Worm (Caenorhabditis elegans) whole organism, L1 larva: Measurements from ENCODE around the gene nspa-10.
"Not testable (repeated sequence)": the region's sequence is repeated elsewhere in the genome, so short reads cannot be mapped to it uniquely, and the experiment has no call there.

ENCODE experiments used
- C04F5.9 ChIP-seq: sonication (generic microtip); optimal IDR thresholded peaks from 2 replicates; lab custom pipeline; 2016; ENCODE audit warnings: missing genetic modification characterization, missing compliant biosample characterization
- C34B4.2 ChIP-seq: sonication (generic microtip); optimal IDR thresholded peaks from 2 replicates; lab custom pipeline; 2017; ENCODE audit warnings: mild to moderate bottlenecking, missing genetic modification characterization, missing compliant biosample characterization
- Y116A8C.19 ChIP-seq: sonication (generic microtip); optimal IDR thresholded peaks from 2 replicates; lab custom pipeline; 2016; ENCODE audit warnings: missing compliant biosample characterization, missing genetic modification characterization, borderline replicate concordance
- aly-2 ChIP-seq: fragments of 150-350 bp; optimal IDR thresholded peaks from 2 replicates; lab custom pipeline; 2014; ENCODE audit warnings: missing biosample characterization, missing genetic modification characterization
- ama-1 ChIP-seq: fragments of 150-350 bp; optimal IDR thresholded peaks from 2 replicates; lab custom pipeline; 2014
- blmp-1 ChIP-seq: fragments of 150-350 bp; optimal IDR thresholded peaks from 2 replicates; lab custom pipeline; 2014; ENCODE audit warnings: missing biosample characterization, missing genetic modification characterization
- ceh-8 ChIP-seq: fragments of 200-800 bp; sonication (Bioruptor generic); optimal IDR thresholded peaks from 2 replicates; lab custom pipeline; 2018; ENCODE audit warnings: mild to moderate bottlenecking, missing genetic modification characterization, moderate library complexity, missing compliant biosample characterization
- ceh-82 ChIP-seq, 3 experiments: fragments of 150-350 bp in 1 of 3; sonication (generic microtip) in 2 of 3; optimal IDR thresholded peaks; 2 replicates each; lab custom pipeline; 2014 to 2017; ENCODE audit warnings: missing biosample characterization in 3 of 3, missing genetic modification characterization in 3 of 3
- ceh-88 ChIP-seq: fragments of 200-800 bp; sonication (Bioruptor generic); IDR thresholded peaks from 2 replicates; pipeline ENCODE4 v1.3.6; 2022; ENCODE audit warnings: missing genetic modification characterization, missing compliant biosample characterization
- dsc-1 ChIP-seq: sonication (generic microtip); optimal IDR thresholded peaks from 2 replicates; lab custom pipeline; 2016; ENCODE audit warnings: mild to moderate bottlenecking, missing genetic modification characterization, missing compliant biosample characterization
- efl-3 ChIP-seq: fragments of 200-800 bp; sonication (Bioruptor generic); optimal IDR thresholded peaks from 2 replicates; lab custom pipeline; 2018; ENCODE audit warnings: mild to moderate bottlenecking, missing genetic modification characterization, missing compliant biosample characterization
- egl-27 ChIP-seq, 2 experiments: fragments of 150-350 bp in 1 of 2; sonication (generic microtip); optimal IDR thresholded peaks; 3 replicates each; lab custom pipeline; 2017 to 2018; ENCODE audit warnings: missing biosample characterization in 2 of 2, missing genetic modification characterization in 2 of 2, missing genetic modification reagents in 2 of 2
- elt-2 ChIP-seq: sonication (generic microtip); optimal IDR thresholded peaks from 2 replicates; lab custom pipeline; 2016; ENCODE audit warnings: missing genetic modification characterization, mild to moderate bottlenecking, inconsistent platforms, missing compliant biosample characterization, missing genetic modification reagents
- elt-3 ChIP-seq, 6 experiments: fragments of 150-350 bp in 1 of 6; sonication (generic microtip); optimal IDR thresholded peaks; 2 replicates each; lab custom pipeline; 2017 to 2018; ENCODE audit warnings: missing biosample characterization in 6 of 6, missing genetic modification characterization in 6 of 6, inconsistent platforms in 1 of 6
- fkh-8 ChIP-seq: sonication (generic microtip); optimal IDR thresholded peaks from 2 replicates; lab custom pipeline; 2016; ENCODE audit warnings: mild to moderate bottlenecking, missing genetic modification characterization, missing compliant biosample characterization
- hpl-2 ChIP-seq: fragments of 150-350 bp; optimal IDR thresholded peaks from 2 replicates; lab custom pipeline; 2014; ENCODE audit warnings: missing biosample characterization, missing genetic modification reagents, missing genetic modification characterization
- irx-1 ChIP-seq: sonication (generic microtip); optimal IDR thresholded peaks from 2 replicates; lab custom pipeline; 2016; ENCODE audit warnings: missing genetic modification characterization, missing compliant biosample characterization
- lin-13 ChIP-seq: fragments of 150-350 bp; optimal IDR thresholded peaks from 2 replicates; lab custom pipeline; 2014; ENCODE audit warnings: missing biosample characterization, missing genetic modification reagents, missing genetic modification characterization
- lin-14 ChIP-seq: fragments of 200-800 bp; sonication (Bioruptor generic); optimal IDR thresholded peaks from 2 replicates; lab custom pipeline; 2018; ENCODE audit warnings: mild to moderate bottlenecking, missing genetic modification characterization, moderate library complexity, missing compliant biosample characterization
- lin-15B ChIP-seq: fragments of 150-350 bp; sonication (generic microtip); optimal IDR thresholded peaks from 3 replicates; lab custom pipeline; 2014; ENCODE audit warnings: missing biosample characterization, missing genetic modification characterization
- lin-39 ChIP-seq: fragments of 150-350 bp; optimal IDR thresholded peaks from 2 replicates; lab custom pipeline; 2014; ENCODE audit warnings: missing biosample characterization, missing genetic modification reagents, missing genetic modification characterization
- lir-3 ChIP-seq: sonication (generic microtip); optimal IDR thresholded peaks from 2 replicates; lab custom pipeline; 2016; ENCODE audit warnings: mild to moderate bottlenecking, missing genetic modification characterization, moderate library complexity, missing compliant biosample characterization; ENCODE audit not compliant: poor library complexity
- mab-9 ChIP-seq: fragments of 200-800 bp; sonication (Bioruptor generic); IDR thresholded peaks from 2 replicates; pipeline ENCODE4 v1.3.6; 2022; ENCODE audit warnings: missing genetic modification reagents, missing genetic modification characterization, missing compliant biosample characterization
- mdl-1 ChIP-seq, 2 experiments: fragments of 150-350 bp; optimal IDR thresholded peaks; 2 replicates each; lab custom pipeline; 2014 to 2017; ENCODE audit warnings: missing biosample characterization in 2 of 2, missing genetic modification characterization in 2 of 2, inconsistent platforms in 1 of 2
- nhr-12 ChIP-seq: sonication (generic microtip); optimal IDR thresholded peaks from 2 replicates; lab custom pipeline; 2017; ENCODE audit warnings: missing biosample characterization, missing genetic modification characterization
- nhr-28 ChIP-seq: fragments of 150-350 bp; optimal IDR thresholded peaks from 2 replicates; lab custom pipeline; 2014; ENCODE audit warnings: missing biosample characterization, missing genetic modification characterization
- nhr-47 ChIP-seq: sonication (generic microtip); optimal IDR thresholded peaks from 2 replicates; lab custom pipeline; 2016; ENCODE audit warnings: mild to moderate bottlenecking, missing genetic modification characterization, moderate library complexity, missing compliant biosample characterization
- nhr-77 ChIP-seq: fragments of 150-350 bp; optimal IDR thresholded peaks from 2 replicates; lab custom pipeline; 2014; ENCODE audit warnings: missing biosample characterization, missing genetic modification characterization
- nhr-85 ChIP-seq: sonication (generic microtip); peaks from one replicate; lab custom pipeline; 2016; ENCODE audit warnings: missing genetic modification characterization, inconsistent platforms, missing compliant biosample characterization
- pag-3 ChIP-seq: sonication (generic microtip); optimal IDR thresholded peaks from 2 replicates; lab custom pipeline; 2017; ENCODE audit warnings: missing genetic modification characterization, mild to moderate bottlenecking, missing compliant biosample characterization, antibody characterized with exemption, borderline replicate concordance; ENCODE audit not compliant: insufficient read depth
- snpc-4 ChIP-seq: fragments of 150-350 bp; optimal IDR thresholded peaks from 2 replicates; lab custom pipeline; 2014; ENCODE audit warnings: missing biosample characterization, missing genetic modification characterization
- snu-23 ChIP-seq: sonication (generic microtip); optimal IDR thresholded peaks from 2 replicates; lab custom pipeline; 2016; ENCODE audit warnings: missing genetic modification characterization, missing compliant biosample characterization
- sup-37 ChIP-seq: fragments of 200-800 bp; sonication (Bioruptor generic); optimal IDR thresholded peaks from 2 replicates; lab custom pipeline; 2018; ENCODE audit warnings: mild to moderate bottlenecking, missing genetic modification characterization, missing compliant biosample characterization
- tlp-1 ChIP-seq: fragments of 150-350 bp; optimal IDR thresholded peaks from 2 replicates; lab custom pipeline; 2014; ENCODE audit warnings: missing biosample characterization, missing genetic modification characterization
- unc-130 ChIP-seq: fragments of 150-350 bp; optimal IDR thresholded peaks from 2 replicates; lab custom pipeline; 2017; ENCODE audit warnings: missing biosample characterization, missing genetic modification characterization, inconsistent platforms
- unc-62 ChIP-seq: fragments of 150-350 bp; optimal IDR thresholded peaks from 2 replicates; lab custom pipeline; 2014; ENCODE audit warnings: missing biosample characterization, missing genetic modification reagents, missing genetic modification characterization
- xbp-1 ChIP-seq: sonication (generic microtip); optimal IDR thresholded peaks from 2 replicates; lab custom pipeline; 2016; ENCODE audit warnings: missing genetic modification characterization, missing compliant biosample characterization
- zag-1 ChIP-seq: fragments of 150-350 bp; optimal IDR thresholded peaks from 2 replicates; lab custom pipeline; 2014; ENCODE audit warnings: missing biosample characterization, missing genetic modification characterization
- zip-4 ChIP-seq: fragments of 200-800 bp; sonication (Bioruptor generic); optimal IDR thresholded peaks from 2 replicates; lab custom pipeline; 2018; ENCODE audit warnings: mild to moderate bottlenecking, missing genetic modification characterization, moderate library complexity, missing compliant biosample characterization
- ztf-11 ChIP-seq, 2 experiments: sonication (generic microtip); optimal IDR thresholded peaks; 2 replicates each; lab custom pipeline; 2016 to 2017; ENCODE audit warnings: missing genetic modification characterization in 2 of 2, missing biosample characterization in 1 of 2, missing compliant biosample characterization in 1 of 2

Gene nspa-10

DNA sequence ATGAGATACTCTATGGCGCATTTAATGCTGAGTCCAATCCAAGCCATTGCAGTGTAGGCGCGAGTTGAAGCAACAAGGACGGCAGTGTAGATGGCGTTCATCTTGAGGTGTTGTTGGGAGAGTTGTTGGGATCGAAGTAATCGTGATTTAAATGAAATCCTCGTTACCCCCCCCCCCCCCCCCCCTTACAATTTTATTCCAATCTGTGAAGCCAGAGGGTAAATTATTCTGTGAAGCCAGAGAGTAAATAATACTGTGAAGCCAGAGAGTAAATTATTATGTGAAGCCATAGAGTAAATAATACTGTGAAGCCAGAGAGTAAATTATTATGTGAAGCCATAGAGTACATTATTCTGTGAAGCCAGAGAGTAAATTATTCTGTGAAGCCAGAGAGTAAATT, at the start of gene nspa-10:
Gene nspa-10, minus strand, starts transcription at position 101 of the 400 bp plus-strand sequence.
- not testable (repeated sequence) for TF ChIP-seq nhr-77; Y116A8C.19 (tag; lab: Kevin White, UChicago); dsc-1

DNA sequence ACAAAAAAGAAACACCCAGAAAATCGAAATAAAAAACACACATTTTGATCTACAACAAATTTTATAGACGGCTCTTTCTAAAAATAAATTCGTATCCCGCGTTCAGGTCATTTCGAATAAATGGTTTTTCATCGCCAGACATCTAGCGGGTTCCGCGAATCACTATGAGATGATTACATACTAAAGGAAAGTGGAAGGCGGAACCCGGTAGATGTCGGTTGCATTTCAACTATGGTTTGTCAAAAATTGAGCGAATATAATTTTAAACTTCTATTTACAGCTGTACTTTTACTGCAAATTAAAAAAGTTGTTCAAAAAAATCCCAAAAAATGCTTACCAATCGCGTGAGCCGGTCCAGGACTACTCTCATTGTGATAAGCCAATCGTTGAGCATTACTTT, 47.6 kb upstream of the nspa-10 start:
- TF ChIP-seq nhr-85 (tag; lab: Kevin White, UChicago) (no peak), unc-62 (GFP tag; lab: Kevin White, UChicago) (no peak), aly-2 (tag; lab: Kevin White, UChicago) (no peak), unc-130 (tag; lab: Kevin White, UChicago) (no peak), blmp-1 (no peak), fkh-8 (no peak), zip-4 (GFP tag; lab: Kevin White, UChicago) (no peak), snpc-4 (tag; lab: Kevin White, UChicago) (peak; percentile 82)

DNA sequence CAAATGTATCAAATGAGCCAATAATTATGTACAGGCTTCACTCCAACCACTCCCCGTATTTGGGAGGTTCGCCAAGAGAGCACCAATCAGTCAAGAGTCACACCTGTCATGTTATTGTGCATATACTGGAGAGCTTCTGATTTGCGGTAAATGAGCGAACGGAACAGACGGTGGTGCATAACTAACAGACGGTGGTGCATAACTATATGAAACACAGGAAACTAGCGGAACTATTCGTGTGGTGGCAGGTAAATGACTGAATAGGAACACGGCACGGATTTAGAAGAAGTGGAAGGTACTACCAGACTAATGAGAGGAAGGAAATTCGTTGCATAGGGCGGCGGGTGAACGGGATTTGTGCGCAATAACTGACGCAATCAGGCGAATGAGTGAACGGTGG, 42.8 kb upstream of the nspa-10 start:
- TF ChIP-seq ceh-88 (GFP tag; lab: Robert Waterston, UW) (no peak), irx-1 (tag; lab: Kevin White, UChicago) (no peak), hpl-2 (no peak), C04F5.9 (tag; lab: Kevin White, UChicago) (no peak), egl-27 (tag; optimal IDR thresholded peaks at IDR 0.05; lab: Kevin White, UChicago) (no peak)

DNA sequence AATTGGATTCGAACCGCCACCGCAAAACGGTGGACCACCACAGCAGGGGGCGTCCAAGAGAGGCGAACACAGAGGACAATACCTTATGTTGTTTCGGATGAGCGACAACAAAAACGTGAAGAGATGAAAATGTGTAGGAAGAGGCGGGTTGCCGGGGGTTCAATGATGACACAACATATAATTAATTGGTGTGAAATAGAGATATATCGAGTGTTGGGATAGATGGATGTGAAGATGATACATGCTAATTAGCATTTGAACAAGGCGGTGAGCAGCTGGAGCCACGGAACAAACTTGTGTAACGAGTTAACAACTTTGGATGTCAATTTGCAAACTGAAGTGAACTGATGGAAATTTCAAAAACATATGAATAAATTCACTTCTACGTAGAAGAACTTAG, 42.1 kb upstream of the nspa-10 start:
- TF ChIP-seq fkh-8: no peak
- no peak for TF ChIP-seq lin-13 (GFP tag; lab: Kevin White, UChicago)
- TF ChIP-seq ama-1 (lab: Kevin White, UChicago): no peak
- peak; percentile 41 for TF ChIP-seq nhr-85 (tag; lab: Kevin White, UChicago)
- TF ChIP-seq, all 84 proteins: peak for 1

DNA sequence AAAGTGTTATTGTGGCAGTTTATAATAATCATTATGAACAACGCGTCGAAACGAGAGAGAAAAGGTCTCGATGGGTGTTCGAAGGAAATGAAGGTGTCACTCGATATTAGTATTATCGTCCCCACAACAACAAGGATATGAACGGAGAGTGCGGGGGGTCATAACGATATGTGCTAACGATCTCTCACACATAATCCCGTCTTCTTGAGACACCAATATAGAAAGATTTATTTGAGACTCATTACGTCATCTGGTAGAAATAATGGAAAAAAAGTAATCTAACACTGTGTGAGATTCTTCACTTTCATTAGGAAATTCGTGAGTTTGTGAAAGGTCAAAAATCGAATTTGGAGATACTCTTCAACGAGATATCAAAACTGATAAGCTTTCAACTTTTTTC, 41.4 kb upstream of the nspa-10 start:
- TF ChIP-seq C34B4.2 (no peak), ztf-11 (tag; optimal IDR thresholded peaks at IDR 0.05; lab: Kevin White, UChicago) (no peak), nhr-28 (tag; lab: Kevin White, UChicago) (no peak), fkh-8 (no peak), lin-39 (no peak), snpc-4 (tag; lab: Kevin White, UChicago) (no peak), mdl-1 (tag; optimal IDR thresholded peaks at IDR 0.05; lab: Kevin White, UChicago) (no peak), lin-13 (GFP tag; lab: Kevin White, UChicago) (no peak), hpl-2 (no peak), ceh-8 (GFP tag; lab: Kevin White, UChicago) (no peak), sup-37 (GFP tag; lab: Kevin White, UChicago) (no peak), zag-1 (no peak), snu-23 (GFP tag; lab: Kevin White, UChicago) (no peak), mab-9 (GFP tag; lab: Robert Waterston, UW) (no peak), unc-62 (GFP tag; lab: Kevin White, UChicago) (no peak), Y116A8C.19 (tag; lab: Kevin White, UChicago) (no peak), ceh-82 (tag; optimal IDR thresholded peaks at IDR 0.05; lab: Kevin White, UChicago) (no peak)

DNA sequence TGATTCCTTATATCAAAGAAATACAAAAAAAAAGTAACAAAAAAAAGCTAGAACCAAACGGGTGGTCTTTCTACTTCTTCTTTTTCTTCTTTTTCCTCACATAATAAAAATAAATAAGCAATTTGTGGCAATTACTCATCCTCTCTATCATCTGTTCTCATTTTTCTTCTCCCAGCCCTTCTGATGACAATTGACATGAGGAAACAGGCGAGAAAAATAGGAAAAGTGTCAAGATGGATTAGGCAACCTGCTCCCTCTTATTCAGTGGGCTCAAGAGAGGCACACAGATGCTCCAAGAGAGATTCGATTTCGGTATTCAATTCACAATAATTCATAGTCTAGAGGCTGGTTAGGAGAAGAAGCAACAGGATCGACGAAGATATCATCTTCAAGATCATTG, 40.5 kb upstream of the nspa-10 start:
- TF ChIP-seq lin-39: no peak
- no peak for TF ChIP-seq nhr-12 (tag; lab: Kevin White, UChicago)
- no peak for TF ChIP-seq lin-15B (tag; lab: Kevin White, UChicago)
- TF ChIP-seq lir-3 (tag; lab: Kevin White, UChicago): no peak
- no peak for TF ChIP-seq elt-3 (tag; optimal IDR thresholded peaks at IDR 0.05; lab: Kevin White, UChicago)
- no peak for TF ChIP-seq nhr-85 (tag; lab: Kevin White, UChicago)
- TF ChIP-seq hpl-2: no peak
- TF ChIP-seq xbp-1: no peak
- peak; percentile 3 for TF ChIP-seq ceh-8 (GFP tag; lab: Kevin White, UChicago)
- no peak for TF ChIP-seq tlp-1
- no peak for TF ChIP-seq sup-37 (GFP tag; lab: Kevin White, UChicago)
- no peak for TF ChIP-seq pag-3 (tag; lab: Kevin White, UChicago)
- TF ChIP-seq efl-3 (GFP tag; lab: Kevin White, UChicago): no peak
- TF ChIP-seq nhr-47 (tag; lab: Kevin White, UChicago): no peak
- peak; percentile 35 for TF ChIP-seq lin-14 (GFP tag; lab: Kevin White, UChicago)
- TF ChIP-seq elt-2 (tag; lab: Kevin White, UChicago): no peak
